Worm (Caenorhabditis elegans): ENCODE measurements around the gene sra-38.

sra-38 gene

DNA sequence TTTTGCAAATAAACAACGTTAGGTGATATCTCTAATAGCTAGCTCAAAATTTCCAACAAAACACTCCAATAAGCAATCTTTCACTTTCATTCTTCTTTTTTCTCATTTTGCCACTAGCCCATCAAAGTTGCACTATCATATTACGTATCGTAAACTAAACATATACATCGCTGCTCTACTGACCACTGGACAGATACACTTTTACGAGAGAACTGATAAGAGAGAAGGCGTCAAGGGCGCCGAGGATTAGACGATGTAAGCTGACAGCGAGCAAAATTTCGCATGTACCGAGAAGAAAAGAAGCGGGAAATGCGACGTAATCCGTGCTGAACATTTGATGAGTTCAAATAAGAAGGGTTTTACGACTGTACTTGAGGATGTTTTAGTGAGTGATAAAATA is 48.4 kb downstream of the sra-38 start:
- no peak for TF ChIP-seq ceh-79 (tag; optimal IDR thresholded peaks at IDR 0.05)
- TF ChIP-seq C17E4.6 (GFP tag; IDR thresholded peaks at IDR 0.05), result no peak
- TF ChIP-seq lin-35 (GFP tag; optimal IDR thresholded peaks at IDR 0.05), result no peak
- TF ChIP-seq dpff-1 (tag; optimal IDR thresholded peaks at IDR 0.05), result no peak
- no peak for TF ChIP-seq tbp1 (GFP tag; optimal IDR thresholded peaks at IDR 0.05)
- TF ChIP-seq hmg-1.2 (GFP tag; IDR thresholded peaks at IDR 0.05), result no peak
- TF ChIP-seq attf-6 (GFP tag; IDR thresholded peaks at IDR 0.05), result no peak
- TF ChIP-seq F52B5.7 (tag; optimal IDR thresholded peaks at IDR 0.05), result no peak
- no peak for TF ChIP-seq egrh-3 (GFP tag; IDR thresholded peaks at IDR 0.05)
- TF ChIP-seq dpl-1 (GFP tag; optimal IDR thresholded peaks at IDR 0.05), result no peak
- no peak for TF ChIP-seq snpc-4 (GFP tag; optimal IDR thresholded peaks at IDR 0.05)
- no peak for TF ChIP-seq snpc-4 (tag; optimal IDR thresholded peaks at IDR 0.05)
- no peak for TF ChIP-seq gei-17 (GFP tag; optimal IDR thresholded peaks at IDR 0.05)
- TF ChIP-seq C06A6.2 (GFP tag; conservative IDR thresholded peaks at IDR 0.05), result no peak
- TF ChIP-seq F55B11.4 (tag; optimal IDR thresholded peaks at IDR 0.05; ENCODE audit: borderline replicate concordance, insufficient read depth), result no peak
- no peak for TF ChIP-seq mcd-1 (GFP tag; IDR thresholded peaks at IDR 0.05)
- no peak for TF ChIP-seq rpc-1 (optimal IDR thresholded peaks at IDR 0.05)
- no peak for TF ChIP-seq rpc-1 (tag; optimal IDR thresholded peaks at IDR 0.05)
- TF ChIP-seq athp-1 (tag; optimal IDR thresholded peaks at IDR 0.05), result no peak
- TF ChIP-seq F37B4.10 (GFP tag; IDR thresholded peaks at IDR 0.05), result no peak

DNA sequence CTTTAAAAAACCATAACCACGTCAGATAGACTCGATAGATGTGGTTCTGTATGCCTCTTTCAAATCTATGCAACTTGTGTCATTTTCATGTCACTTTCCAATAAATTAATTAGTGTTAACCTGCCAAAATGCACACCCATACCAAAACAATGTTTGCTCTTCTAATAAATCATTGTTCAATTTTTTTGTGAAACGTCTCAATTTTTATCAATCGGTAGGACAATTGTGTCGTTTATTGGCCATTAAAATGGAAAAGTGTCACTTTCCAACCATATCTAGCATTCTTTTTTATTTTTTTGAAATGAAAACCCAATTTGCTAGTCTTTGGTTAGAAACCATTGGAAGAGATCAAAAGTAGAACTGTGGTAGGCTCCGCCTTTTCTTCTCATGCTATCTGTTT is 49.6 kb downstream of the sra-38 start:
- no peak for TF ChIP-seq F33H1.4 (GFP tag; IDR thresholded peaks at IDR 0.05)
- TF ChIP-seq ceh-58 (GFP tag; IDR thresholded peaks at IDR 0.05), result no peak
- no peak for TF ChIP-seq K11D2.4 (GFP tag; IDR thresholded peaks at IDR 0.05)
- TF ChIP-seq hsf-1 (GFP tag; IDR thresholded peaks at IDR 0.05), result no peak
- peak; percentile 65 for TF ChIP-seq nhr-80 (tag; optimal IDR thresholded peaks at IDR 0.05)
- no peak for TF ChIP-seq F22D6.2 (tag; optimal IDR thresholded peaks at IDR 0.05)

Data from whole organism, young adult.